Worm (Caenorhabditis elegans): ENCODE data around the gene C48B4.9.

ce11 chrIII:9582240-9582639, 19.1 kb upstream of the C48B4.9 start, which contains the start of gene C48B4.3:
- no peak for TF ChIP-seq ztf-4 (tag; optimal IDR thresholded peaks at IDR 0.05)
- no peak for TF ChIP-seq elt-1 (tag; optimal IDR thresholded peaks at IDR 0.05)
- no peak for TF ChIP-seq nhr-77 (tag; optimal IDR thresholded peaks at IDR 0.05)
- TF ChIP-seq lin-39 (tag; optimal IDR thresholded peaks at IDR 0.05): no peak
- no peak for TF ChIP-seq nhr-10 (tag; optimal IDR thresholded peaks at IDR 0.05)
